In genomic region chrIII:5674196-5674595, ce11 we compare ENCODE assay signal across 2 worm cellular contexts.
TF ChIP-seq lines count a peak whose summit lies in the region.

No protein-coding gene starts in this region.

TF ChIP-seq in whole organism, L4 larva, 104 proteins besides CTCF, POLR2A, EP300 and RAD21:
- no peak for TF ChIP-seq spr-1 (tag; optimal IDR thresholded peaks at IDR 0.05; lab: Kevin White, UChicago)
- TF ChIP-seq hmg-1.1 (GFP tag; IDR thresholded peaks at IDR 0.05; lab: Robert Waterston, UW) = no peak
- TF ChIP-seq aha-1 (tag; lab: Kevin White, UChicago) = peak; percentile 61

TF ChIP-seq in whole organism, young adult, 124 proteins besides CTCF, POLR2A, EP300 and RAD21:
- no peak for TF ChIP-seq cebp-1 (GFP tag; IDR thresholded peaks at IDR 0.05; lab: Robert Waterston, UW)
- TF ChIP-seq cebp-1 (tag; optimal IDR thresholded peaks at IDR 0.05; lab: Kevin White, UChicago) = peak; percentile 50
- no peak for TF ChIP-seq B0336.3 (GFP tag; IDR thresholded peaks at IDR 0.05; lab: Robert Waterston, UW)
